Worm (Caenorhabditis elegans): ENCODE measurements around the gene ptp-4A2.

Gene ptp-4A2

ce11 chrX:3966332-3966731 is 23.2 kb upstream of the ptp-4A2 start, which contains the start of gene C16B8.2:
Gene C16B8.2 (minus strand): TSS chrX:3966432.
- TF ChIP-seq tbx-2 (tag; optimal IDR thresholded peaks at IDR 0.05) (no peak), ama-1 (optimal IDR thresholded peaks at IDR 0.05) (no peak), fkh-8 (tag; optimal IDR thresholded peaks at IDR 0.05) (no peak), zip-4 (GFP tag; optimal IDR thresholded peaks at IDR 0.05) (no peak), nhr-85 (tag) (no peak), lsy-2 (tag; optimal IDR thresholded peaks at IDR 0.05) (no peak), nhr-11 (tag; optimal IDR thresholded peaks at IDR 0.05) (no peak), grh-1 (GFP tag; IDR thresholded peaks at IDR 0.05) (no peak), tlp-1 (tag; optimal IDR thresholded peaks at IDR 0.05) (no peak), lin-13 (GFP tag; optimal IDR thresholded peaks at IDR 0.05) (no peak), efl-1 (optimal IDR thresholded peaks at IDR 0.05) (no peak), efl-1 (GFP tag; optimal IDR thresholded peaks at IDR 0.05 in 1 of 2) (no peak), nhr-84 (tag; optimal IDR thresholded peaks at IDR 0.05) (no peak), nhr-71 (tag; optimal IDR thresholded peaks at IDR 0.05) (no peak), elt-2 (tag; optimal IDR thresholded peaks at IDR 0.05) (no peak)

ce11 chrX:3960345-3960744 is 17.2 kb upstream of the ptp-4A2 start:
- no peak for TF ChIP-seq sox-4 (tag; optimal IDR thresholded peaks at IDR 0.05)
- TF ChIP-seq rnt-1 (tag; optimal IDR thresholded peaks at IDR 0.05): peak; percentile 20
- peak; percentile 80 for TF ChIP-seq fkh-10 (GFP tag; optimal IDR thresholded peaks at IDR 0.05)
- peak; percentile 62 for TF ChIP-seq lin-14 (GFP tag; optimal IDR thresholded peaks at IDR 0.05)
- TF ChIP-seq nhr-71 (tag; optimal IDR thresholded peaks at IDR 0.05): peak; percentile 9

ce11 chrX:3959221-3959620 is 16.1 kb upstream of the ptp-4A2 start:
- TF ChIP-seq lin-14 (GFP tag; optimal IDR thresholded peaks at IDR 0.05) (peak; percentile 33), rnt-1 (tag; optimal IDR thresholded peaks at IDR 0.05) (peak; percentile 34), lin-13 (GFP tag; optimal IDR thresholded peaks at IDR 0.05) (no peak)

- TF ChIP-seq ama-1 (optimal IDR thresholded peaks at IDR 0.05) (no peak), nhr-85 (tag) (no peak), nhr-47 (tag; optimal IDR thresholded peaks at IDR 0.05) (no peak), blmp-1 (tag; optimal IDR thresholded peaks at IDR 0.05) (peak; percentile 49)
Measured at ce11 chrX:3958252-3958651, 15.1 kb upstream of the ptp-4A2 start, which contains the start of gene lin-18. Gene lin-18 (plus strand): TSS chrX:3958552.

- TF ChIP-seq lin-35 (GFP tag; optimal IDR thresholded peaks at IDR 0.05): no peak
- TF ChIP-seq fkh-10 (GFP tag; optimal IDR thresholded peaks at IDR 0.05): peak; percentile 86
- no peak for TF ChIP-seq nhr-19 (GFP tag; conservative IDR thresholded peaks at IDR 0.05)
- TF ChIP-seq efl-1 (optimal IDR thresholded peaks at IDR 0.05): no peak
- TF ChIP-seq efl-1 (GFP tag; optimal IDR thresholded peaks at IDR 0.05 in 1 of 2): no peak
- TF ChIP-seq swsn-7 (tag; optimal IDR thresholded peaks at IDR 0.05): no peak
- no peak for TF ChIP-seq lir-3 (tag; optimal IDR thresholded peaks at IDR 0.05; ENCODE audit: poor library complexity)
- peak; percentile 5 for TF ChIP-seq tbx-2 (tag; optimal IDR thresholded peaks at IDR 0.05)
- TF ChIP-seq dsc-1 (tag; optimal IDR thresholded peaks at IDR 0.05): no peak
- TF ChIP-seq snu-23 (GFP tag; optimal IDR thresholded peaks at IDR 0.05): peak; percentile 9
- TF ChIP-seq ceh-82 (tag; optimal IDR thresholded peaks at IDR 0.05): peak in 1 of 3 experiments; percentile 1
- peak; percentile 86 for TF ChIP-seq lin-14 (GFP tag; optimal IDR thresholded peaks at IDR 0.05)
- TF ChIP-seq C04F5.9 (tag; optimal IDR thresholded peaks at IDR 0.05): no peak
- no peak for TF ChIP-seq xbp-1 (tag; optimal IDR thresholded peaks at IDR 0.05)
- TF ChIP-seq ztf-11 (tag; optimal IDR thresholded peaks at IDR 0.05): peak in 1 of 2 experiments; percentile 12
- TF ChIP-seq zag-1 (tag; optimal IDR thresholded peaks at IDR 0.05): peak; percentile 30
- no peak for TF ChIP-seq zip-4 (GFP tag; optimal IDR thresholded peaks at IDR 0.05)
- no peak for TF ChIP-seq elt-2 (tag; optimal IDR thresholded peaks at IDR 0.05)
- TF ChIP-seq hlh-17 (GFP tag; optimal IDR thresholded peaks at IDR 0.05; ENCODE audit: borderline replicate concordance): no peak
- TF ChIP-seq nhr-71 (tag; optimal IDR thresholded peaks at IDR 0.05): peak; percentile 21
- no peak for TF ChIP-seq C34B4.2 (tag; optimal IDR thresholded peaks at IDR 0.05)
- TF ChIP-seq nhr-84 (tag; optimal IDR thresholded peaks at IDR 0.05): no peak
- no peak for TF ChIP-seq dpl-1 (GFP tag; optimal IDR thresholded peaks at IDR 0.05)
- peak; percentile 90 for TF ChIP-seq ces-1 (GFP tag; optimal IDR thresholded peaks at IDR 0.05)
- peak; percentile 20 for TF ChIP-seq rnt-1 (tag; optimal IDR thresholded peaks at IDR 0.05)
- TF ChIP-seq lin-15B (tag; optimal IDR thresholded peaks at IDR 0.05): no peak
- no peak for TF ChIP-seq unc-130 (tag; optimal IDR thresholded peaks at IDR 0.05)
Measured at ce11 chrX:3957475-3958204, 14.5 kb upstream of the ptp-4A2 start.

Data from whole organism, L1 larva.